Fruit fly (Drosophila melanogaster): ENCODE data around the gene BI-1.
A peak's percentile ranks its signal among the peaks of the same experiment; 100 is the strongest.

dm6 chr3L:8315141-8315816 lies 6.5 kb upstream of the BI-1 start, which contains the start of gene Cpsf6:
- TF ChIP-seq Hr83 (GFP tag; optimal IDR thresholded peaks at IDR 0.05; ENCODE audit: poor library complexity, severe bottlenecking), result no peak
- TF ChIP-seq foxo (GFP tag; optimal IDR thresholded peaks at IDR 0.05), result peak in 1 of 2 experiments; percentile 24
- TF ChIP-seq rgr (GFP tag; optimal IDR thresholded peaks at IDR 0.05), result peak; percentile 10
- no peak for TF ChIP-seq psq (GFP tag; optimal IDR thresholded peaks at IDR 0.05)
- TF ChIP-seq Abd-B (GFP tag; optimal IDR thresholded peaks at IDR 0.05), result no peak
- no peak for TF ChIP-seq Vsx2 (GFP tag; optimal IDR thresholded peaks at IDR 0.05; ENCODE audit: partially characterized antibody)
- peak; percentile 28 for TF ChIP-seq Jra (GFP tag; optimal IDR thresholded peaks at IDR 0.05)

Data from whole organism, wandering third instar larva.